Fruit fly (Drosophila melanogaster): ENCODE results near the gene Task7.

dm6 chr3R:9428189-9428699, 16.2 kb upstream of the Task7 start:
- peak; percentile 65 for TF ChIP-seq CG7101 (tag; optimal IDR thresholded peaks at IDR 0.05)
- peak; percentile 92 for TF ChIP-seq CG12768 (GFP tag; optimal IDR thresholded peaks at IDR 0.05)
- peak; percentile 65 for TF ChIP-seq ovo (GFP tag; optimal IDR thresholded peaks at IDR 0.05)
- TF ChIP-seq kay (GFP tag; ENCODE audit: borderline replicate concordance): no peak
- peak; percentile 20 for TF ChIP-seq pad (GFP tag; optimal IDR thresholded peaks at IDR 0.05)
- TF ChIP-seq CG11617 (GFP tag; optimal IDR thresholded peaks at IDR 0.05): peak; percentile 43
- peak; percentile 73 for TF ChIP-seq Hr96 (GFP tag; optimal IDR thresholded peaks at IDR 0.05)
- TF ChIP-seq CG1620 (GFP tag; optimal IDR thresholded peaks at IDR 0.05): no peak
- peak; percentile 46 for TF ChIP-seq Clk (GFP tag; optimal IDR thresholded peaks at IDR 0.05)

Data from whole organism, adult.